Worm (Caenorhabditis elegans): ENCODE data around the gene T27A8.3.

ce11 chrX:16016796-16017195 lies 45.7 kb upstream of the T27A8.3 start, which contains the start of the genes VB0395L.1 and nhx-1:
- TF ChIP-seq mes-4 (tag; optimal IDR thresholded peaks at IDR 0.05) (no peak), F57C9.4 (tag; optimal IDR thresholded peaks at IDR 0.05) (no peak), dpl-1 (GFP tag; optimal IDR thresholded peaks at IDR 0.05) (no peak), F33H1.4 (GFP tag; IDR thresholded peaks at IDR 0.05) (no peak), him-1 (tag; optimal IDR thresholded peaks at IDR 0.05) (no peak), ztf-18 (tag; optimal IDR thresholded peaks at IDR 0.05) (no peak), xnd-1 (tag; optimal IDR thresholded peaks at IDR 0.05) (no peak), ztf-25 (GFP tag; IDR thresholded peaks at IDR 0.05) (no peak), pha-4 (tag; optimal IDR thresholded peaks at IDR 0.05) (no peak)
